Worm (Caenorhabditis elegans): Measurements from ENCODE around the gene ast-1.
"Not testable (repeated sequence)": the region's sequence is repeated elsewhere in the genome, so short reads cannot be mapped to it uniquely, and the experiment has no call there.

The ast-1 gene

ce11 chrII:4168404-4168803, 33.2 kb upstream of the ast-1 start, which contains the start of gene R03H10.4:
TSS of gene R03H10.4 (minus strand) at chrII:4168504.
- not testable (repeated sequence) for TF ChIP-seq F13C5.2 (tag; optimal IDR thresholded peaks at IDR 0.05); ets-7 (tag; optimal IDR thresholded peaks at IDR 0.05); scrt-1 (GFP tag; IDR thresholded peaks at IDR 0.05)

- TF ChIP-seq B0310.2 (tag; optimal IDR thresholded peaks at IDR 0.05) = no peak
- no peak for TF ChIP-seq ama-1 (optimal IDR thresholded peaks at IDR 0.05)
- no peak for TF ChIP-seq F13C5.2 (tag; optimal IDR thresholded peaks at IDR 0.05)
- no peak for TF ChIP-seq hnd-1 (tag; optimal IDR thresholded peaks at IDR 0.05)
- no peak for TF ChIP-seq tra-4 (tag; optimal IDR thresholded peaks at IDR 0.05)
- TF ChIP-seq sea-1 (GFP tag; conservative IDR thresholded peaks at IDR 0.05) = no peak
- no peak for TF ChIP-seq pes-1 (GFP tag; IDR thresholded peaks at IDR 0.05)
- TF ChIP-seq tbx-11 (GFP tag; IDR thresholded peaks at IDR 0.05) = no peak
- no peak for TF ChIP-seq flt-1 (GFP tag; IDR thresholded peaks at IDR 0.05)
- no peak for TF ChIP-seq tbx-37 (GFP tag; conservative IDR thresholded peaks at IDR 0.05)
- no peak for TF ChIP-seq ceh-36 (tag; optimal IDR thresholded peaks at IDR 0.05)
- no peak for TF ChIP-seq scrt-1 (GFP tag; IDR thresholded peaks at IDR 0.05)
- TF ChIP-seq ets-7 (tag; optimal IDR thresholded peaks at IDR 0.05) = no peak
- no peak for TF ChIP-seq aly-1 (tag; optimal IDR thresholded peaks at IDR 0.05)
- TF ChIP-seq hmbx-1 (tag; optimal IDR thresholded peaks at IDR 0.05) = no peak
- no peak for TF ChIP-seq ceh-13 (GFP tag; optimal IDR thresholded peaks at IDR 0.05)
- TF ChIP-seq hmg-4 (GFP tag; optimal IDR thresholded peaks at IDR 0.05) = no peak
These were observed 32.7 kb upstream of the ast-1 start for ce11 chrII:4167833-4168232.

- no peak for TF ChIP-seq B0310.2 (tag; optimal IDR thresholded peaks at IDR 0.05)
- TF ChIP-seq F13C5.2 (tag; optimal IDR thresholded peaks at IDR 0.05) = no peak
- TF ChIP-seq tbx-11 (GFP tag; IDR thresholded peaks at IDR 0.05) = no peak
- no peak for TF ChIP-seq tbx-37 (GFP tag; conservative IDR thresholded peaks at IDR 0.05)
- TF ChIP-seq tra-4 (tag; optimal IDR thresholded peaks at IDR 0.05) = no peak
- no peak for TF ChIP-seq ama-1 (optimal IDR thresholded peaks at IDR 0.05)
- no peak for TF ChIP-seq pes-1 (GFP tag; IDR thresholded peaks at IDR 0.05)
- TF ChIP-seq hmbx-1 (tag; optimal IDR thresholded peaks at IDR 0.05) = no peak
- no peak for TF ChIP-seq aly-1 (tag; optimal IDR thresholded peaks at IDR 0.05)
- TF ChIP-seq ceh-13 (GFP tag; optimal IDR thresholded peaks at IDR 0.05) = no peak
- TF ChIP-seq scrt-1 (GFP tag; IDR thresholded peaks at IDR 0.05) = no peak
- TF ChIP-seq hnd-1 (tag; optimal IDR thresholded peaks at IDR 0.05) = no peak
These were observed 24.4 kb upstream of the ast-1 start for ce11 chrII:4159570-4159969.

ce11 chrII:4157817-4158216, 22.7 kb upstream of the ast-1 start:
- TF ChIP-seq scrt-1 (GFP tag; IDR thresholded peaks at IDR 0.05) = no peak
- no peak for TF ChIP-seq ama-1 (optimal IDR thresholded peaks at IDR 0.05)
- no peak for TF ChIP-seq tbx-37 (GFP tag; conservative IDR thresholded peaks at IDR 0.05)
- TF ChIP-seq ceh-13 (GFP tag; optimal IDR thresholded peaks at IDR 0.05) = no peak
- no peak for TF ChIP-seq pes-1 (GFP tag; IDR thresholded peaks at IDR 0.05)
- no peak for TF ChIP-seq flt-1 (GFP tag; IDR thresholded peaks at IDR 0.05)
- no peak for TF ChIP-seq tbx-11 (GFP tag; IDR thresholded peaks at IDR 0.05)
- TF ChIP-seq ets-7 (tag; optimal IDR thresholded peaks at IDR 0.05) = no peak

- TF ChIP-seq pes-1 (GFP tag; IDR thresholded peaks at IDR 0.05) (no peak), ceh-36 (tag; optimal IDR thresholded peaks at IDR 0.05) (peak; percentile 85)
These were observed 20.1 kb upstream of the ast-1 start, which contains the start of gene R03H10.2 for ce11 chrII:4155112-4155823. TSS of gene R03H10.2 (plus strand) at chrII:4155773.

- no peak for TF ChIP-seq scrt-1 (GFP tag; IDR thresholded peaks at IDR 0.05)
- no peak for TF ChIP-seq ceh-36 (tag; optimal IDR thresholded peaks at IDR 0.05)
- TF ChIP-seq ceh-13 (GFP tag; optimal IDR thresholded peaks at IDR 0.05) = no peak
- no peak for TF ChIP-seq B0310.2 (tag; optimal IDR thresholded peaks at IDR 0.05)
- TF ChIP-seq flt-1 (GFP tag; IDR thresholded peaks at IDR 0.05) = no peak
- TF ChIP-seq aly-1 (tag; optimal IDR thresholded peaks at IDR 0.05) = no peak
- no peak for TF ChIP-seq hnd-1 (tag; optimal IDR thresholded peaks at IDR 0.05)
- TF ChIP-seq hmbx-1 (tag; optimal IDR thresholded peaks at IDR 0.05) = no peak
- TF ChIP-seq ama-1 (optimal IDR thresholded peaks at IDR 0.05) = no peak
- TF ChIP-seq pes-1 (GFP tag; IDR thresholded peaks at IDR 0.05) = no peak
- TF ChIP-seq tbx-37 (GFP tag; conservative IDR thresholded peaks at IDR 0.05) = no peak
- no peak for TF ChIP-seq hmg-4 (GFP tag; optimal IDR thresholded peaks at IDR 0.05)
- TF ChIP-seq tra-4 (tag; optimal IDR thresholded peaks at IDR 0.05) = no peak
- TF ChIP-seq ets-7 (tag; optimal IDR thresholded peaks at IDR 0.05) = no peak
- no peak for TF ChIP-seq sea-1 (GFP tag; conservative IDR thresholded peaks at IDR 0.05)
- TF ChIP-seq tbx-11 (GFP tag; IDR thresholded peaks at IDR 0.05) = no peak
- no peak for TF ChIP-seq F13C5.2 (tag; optimal IDR thresholded peaks at IDR 0.05)
These were observed 17.7 kb upstream of the ast-1 start for ce11 chrII:4152864-4153263.

ce11 chrII:4151499-4152132, 16.5 kb upstream of the ast-1 start:
- TF ChIP-seq ceh-13 (GFP tag; optimal IDR thresholded peaks at IDR 0.05) = no peak
- TF ChIP-seq aly-1 (tag; optimal IDR thresholded peaks at IDR 0.05) = no peak
- peak; percentile 4 for TF ChIP-seq hmg-4 (GFP tag; optimal IDR thresholded peaks at IDR 0.05)
- no peak for TF ChIP-seq ets-7 (tag; optimal IDR thresholded peaks at IDR 0.05)
- TF ChIP-seq tbx-11 (GFP tag; IDR thresholded peaks at IDR 0.05) = no peak

- TF ChIP-seq pes-1 (GFP tag; IDR thresholded peaks at IDR 0.05) (no peak), tbx-11 (GFP tag; IDR thresholded peaks at IDR 0.05) (no peak), hmbx-1 (tag; optimal IDR thresholded peaks at IDR 0.05) (no peak)
These were observed 15.1 kb upstream of the ast-1 start for ce11 chrII:4150211-4150610.

All from whole organism, early embryonic.